Worm (Caenorhabditis elegans) whole organism, midembryonic: ENCODE data around the gene cdk-11.1.

Source experiments
- T22C8.4 ChIP-seq: fragments of 200-800 bp; sonication (Bioruptor generic); IDR thresholded peaks from 2 replicates; pipeline ENCODE4 v1.3.6; 2022; ENCODE audit warnings: missing genetic modification characterization, missing compliant biosample characterization
- cog-1 ChIP-seq: sonication (generic microtip); optimal IDR thresholded peaks from 2 replicates; lab custom pipeline; 2016; ENCODE audit warnings: missing genetic modification characterization, missing compliant biosample characterization
- flt-1 ChIP-seq: fragments of 200-800 bp; sonication (Bioruptor generic); IDR thresholded peaks from 2 replicates; pipeline ENCODE4 v1.3.6; 2022; ENCODE audit warnings: missing genetic modification characterization, missing compliant biosample characterization
- klf-2 ChIP-seq: fragments of 200-800 bp; sonication (Bioruptor generic); conservative IDR thresholded peaks from 2 replicates; pipeline ENCODE4 v1.3.6; 2022; ENCODE audit warnings: missing genetic modification reagents, missing genetic modification characterization, missing compliant biosample characterization
- med-1 ChIP-seq: sonication (generic microtip); optimal IDR thresholded peaks from 2 replicates; lab custom pipeline; 2017; ENCODE audit warnings: missing genetic modification characterization, mild to moderate bottlenecking, missing compliant biosample characterization, antibody characterized with exemption, missing genetic modification reagents; ENCODE audit not compliant: insufficient read depth
- ref-1 ChIP-seq: fragments of 200-800 bp; sonication (Bioruptor generic); conservative IDR thresholded peaks from 2 replicates; pipeline ENCODE4 v1.3.6; 2022; ENCODE audit warnings: missing genetic modification reagents, missing genetic modification characterization, missing compliant biosample characterization
- tab-1 ChIP-seq: fragments of 200-800 bp; sonication (Bioruptor generic); IDR thresholded peaks from 2 replicates; pipeline ENCODE4 v1.3.6; 2022; ENCODE audit warnings: missing genetic modification characterization, missing compliant biosample characterization
- ztf-23 ChIP-seq: fragments of 200-800 bp; sonication (Bioruptor generic); IDR thresholded peaks from 2 replicates; pipeline ENCODE4 v1.3.6; 2022; ENCODE audit warnings: missing genetic modification reagents, missing genetic modification characterization, missing compliant biosample characterization
- ztf-29 ChIP-seq: fragments of 200-800 bp; sonication (Bioruptor generic); IDR thresholded peaks from 2 replicates; pipeline ENCODE4 v1.3.6; 2022; ENCODE audit warnings: missing genetic modification reagents, missing genetic modification characterization, missing compliant biosample characterization

- TF ChIP-seq flt-1, result no peak
- no peak for TF ChIP-seq ztf-29 (GFP tag; lab: Robert Waterston, UW)
- TF ChIP-seq tab-1, result no peak
- no peak for TF ChIP-seq ref-1 (GFP tag; lab: Robert Waterston, UW)
- TF ChIP-seq klf-2 (GFP tag; lab: Robert Waterston, UW), result no peak
- TF ChIP-seq T22C8.4 (GFP tag; lab: Robert Waterston, UW), result no peak
- TF ChIP-seq cog-1 (tag; lab: Kevin White, UChicago), result no peak
- TF ChIP-seq ztf-23 (GFP tag; lab: Robert Waterston, UW), result no peak
- TF ChIP-seq med-1 (GFP tag; lab: Kevin White, UChicago), result no peak
These were observed 15.7 kb downstream of the cdk-11.1 start for ce11 chrII:7714614-7715186.
